Worm (Caenorhabditis elegans) whole organism, L1 larva: ENCODE results near the gene nspe-5.

Experiments used
- egl-13 ChIP-seq: sonication (generic microtip); optimal IDR thresholded peaks from 2 replicates; lab custom pipeline; 2016; ENCODE audit warnings: missing genotype, missing genetic modification reagents, missing genetic modification characterization, missing compliant biosample characterization
- lsy-2 ChIP-seq, 2 experiments: fragments of 150-350 bp; optimal IDR thresholded peaks; 2 replicates each; lab custom pipeline; 2014; ENCODE audit warnings: missing biosample characterization in 2 of 2, missing genetic modification characterization in 2 of 2
- nhr-11 ChIP-seq: fragments of 150-350 bp; optimal IDR thresholded peaks from 2 replicates; lab custom pipeline; 2014; ENCODE audit warnings: missing biosample characterization, missing genetic modification characterization
- nhr-20 ChIP-seq: sonication (generic microtip); optimal IDR thresholded peaks from 2 replicates; lab custom pipeline; 2016; ENCODE audit warnings: mild to moderate bottlenecking, missing genetic modification characterization, missing compliant biosample characterization
- tlp-1 ChIP-seq: fragments of 150-350 bp; optimal IDR thresholded peaks from 2 replicates; lab custom pipeline; 2014; ENCODE audit warnings: missing biosample characterization, missing genetic modification characterization
- unc-130 ChIP-seq: fragments of 150-350 bp; optimal IDR thresholded peaks from 2 replicates; lab custom pipeline; 2017; ENCODE audit warnings: missing biosample characterization, missing genetic modification characterization, inconsistent platforms
- unc-98 ChIP-seq: fragments of 200-800 bp; sonication (Bioruptor generic); IDR thresholded peaks from 2 replicates; pipeline ENCODE4 v1.3.6; 2022; ENCODE audit warnings: missing genetic modification characterization, missing compliant biosample characterization

ce11 chrII:12615413-12615812, 13.3 kb upstream of the nspe-5 start:
- TF ChIP-seq tlp-1 (tag; lab: Kevin White, UChicago) (no peak), nhr-20 (tag; lab: Kevin White, UChicago) (peak; percentile 80), unc-98 (no peak), egl-13 (no peak), unc-130 (tag; lab: Kevin White, UChicago) (no peak), nhr-11 (tag; lab: Kevin White, UChicago) (no peak), lsy-2 (tag; optimal IDR thresholded peaks at IDR 0.05; lab: Kevin White, UChicago) (no peak)
